Worm (Caenorhabditis elegans) whole organism, L2 larva: Measurements from ENCODE around the gene D1044.4.

Source experiments
- R02D3.7 ChIP-seq: fragments of 150-350 bp; optimal IDR thresholded peaks from 2 replicates; lab custom pipeline; 2014; ENCODE audit warnings: missing biosample characterization, missing genetic modification characterization
- ZK546.5 ChIP-seq: sonication (generic microtip); optimal IDR thresholded peaks from 2 replicates; lab custom pipeline; 2017; ENCODE audit warnings: missing biosample characterization, missing genetic modification characterization
- ama-1 ChIP-seq: fragments of 150-350 bp; optimal IDR thresholded peaks from 2 replicates; lab custom pipeline; 2018; ENCODE audit warnings: inconsistent platforms
- lin-11 ChIP-seq: fragments of 150-350 bp; sonication (generic microtip); optimal IDR thresholded peaks from 2 replicates; lab custom pipeline; 2014; ENCODE audit warnings: missing biosample characterization, missing genetic modification characterization, inconsistent platforms, mixed read lengths
- lin-13 ChIP-seq: fragments of 150-350 bp; optimal IDR thresholded peaks from 2 replicates; lab custom pipeline; 2014; ENCODE audit warnings: missing biosample characterization, missing genetic modification reagents, missing genetic modification characterization
- lsy-2 ChIP-seq, 2 experiments: fragments of 150-350 bp in 1 of 2; sonication (generic microtip) in 1 of 2; optimal IDR thresholded peaks; 2 replicates each; lab custom pipeline; 2014 to 2017; ENCODE audit warnings: missing biosample characterization in 2 of 2, missing genetic modification characterization in 2 of 2
- nhr-10 ChIP-seq: sonication (generic microtip); optimal IDR thresholded peaks from 2 replicates; lab custom pipeline; 2017; ENCODE audit warnings: missing biosample characterization, missing genetic modification characterization
- nhr-12 ChIP-seq: fragments of 150-350 bp; optimal IDR thresholded peaks from 2 replicates; lab custom pipeline; 2014; ENCODE audit warnings: missing biosample characterization, missing genetic modification characterization
- nhr-6 ChIP-seq: fragments of 150-350 bp; optimal IDR thresholded peaks from 2 replicates; lab custom pipeline; 2014; ENCODE audit warnings: missing biosample characterization, missing genetic modification characterization
- nhr-77 ChIP-seq: fragments of 150-350 bp; optimal IDR thresholded peaks from 2 replicates; lab custom pipeline; 2014; ENCODE audit warnings: missing biosample characterization, missing genetic modification characterization
- skn-1 ChIP-seq: sonication (generic microtip); optimal IDR thresholded peaks from 2 replicates; lab custom pipeline; 2017; ENCODE audit warnings: missing biosample characterization, missing genetic modification characterization
- snpc-4 ChIP-seq: fragments of 150-350 bp; optimal IDR thresholded peaks from 2 replicates; lab custom pipeline; 2014; ENCODE audit warnings: missing biosample characterization, missing genetic modification characterization
- unc-62 ChIP-seq: fragments of 150-350 bp; optimal IDR thresholded peaks from 2 replicates; lab custom pipeline; 2014; ENCODE audit warnings: missing biosample characterization, missing genetic modification reagents, missing genetic modification characterization
- zag-1 ChIP-seq: fragments of 150-350 bp; optimal IDR thresholded peaks from 2 replicates; lab custom pipeline; 2014; ENCODE audit warnings: missing biosample characterization, missing genetic modification characterization

ce11 chrIII:5541777-5542176, 19.9 kb upstream of the D1044.4 start:
- TF ChIP-seq lin-11 (tag; lab: Kevin White, UChicago) = no peak
- TF ChIP-seq ama-1 (lab: Kevin White, UChicago) = no peak
- TF ChIP-seq lsy-2 (tag; optimal IDR thresholded peaks at IDR 0.05; lab: Kevin White, UChicago) = no peak
- TF ChIP-seq nhr-10 (tag; lab: Kevin White, UChicago) = no peak
- TF ChIP-seq ZK546.5 (tag; lab: Kevin White, UChicago) = no peak
- no peak for TF ChIP-seq zag-1 (tag; lab: Kevin White, UChicago)
- TF ChIP-seq nhr-12 (tag; lab: Kevin White, UChicago) = no peak
- TF ChIP-seq skn-1 (tag; lab: Kevin White, UChicago) = no peak
- no peak for TF ChIP-seq lin-13 (GFP tag; lab: Kevin White, UChicago)
- TF ChIP-seq nhr-6 (tag; lab: Kevin White, UChicago) = no peak
- no peak for TF ChIP-seq nhr-77 (tag; lab: Kevin White, UChicago)
- no peak for TF ChIP-seq unc-62
- TF ChIP-seq R02D3.7 = no peak
- no peak for TF ChIP-seq snpc-4 (tag; lab: Kevin White, UChicago)
